Fruit fly (Drosophila melanogaster): Measurements from ENCODE around the gene Npc2b.

The Npc2b gene

DNA sequence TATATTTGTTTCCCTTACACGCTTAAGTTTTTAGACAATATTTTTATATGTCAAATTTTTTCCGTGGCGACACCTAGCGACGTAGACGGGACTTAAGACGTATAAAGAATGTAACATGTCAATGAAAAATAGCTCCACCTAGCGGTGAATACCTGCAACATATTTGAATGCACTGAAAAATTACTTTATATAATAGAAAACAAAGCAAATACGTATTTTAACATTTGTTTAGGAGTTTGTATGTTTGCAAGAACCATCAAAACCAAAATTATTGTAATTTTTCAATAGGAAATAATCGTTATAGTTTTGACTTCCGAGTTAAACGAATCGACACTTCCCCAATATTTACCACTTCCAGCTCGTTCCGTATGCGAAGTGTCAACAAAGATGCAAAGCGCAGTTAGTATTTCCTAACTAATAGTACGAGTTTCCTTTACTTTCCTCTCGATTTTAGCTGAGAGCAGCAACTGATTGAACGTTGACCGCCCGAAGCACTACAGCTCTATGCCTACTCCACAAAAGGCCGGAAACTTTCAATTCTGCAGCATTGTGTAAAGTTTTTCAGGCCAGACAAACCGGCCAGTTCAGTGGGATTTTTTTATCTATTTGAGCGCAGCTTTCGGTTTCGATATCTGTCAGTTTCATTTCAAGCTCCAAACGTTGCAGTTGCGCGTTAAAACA is at the start of gene Npc2b (continued):
- TF ChIP-seq CG4820 (GFP tag; optimal IDR thresholded peaks at IDR 0.05) (peak; percentile 34), CG7556 (GFP tag; optimal IDR thresholded peaks at IDR 0.05) (peak; percentile 53), croc (GFP tag; conservative IDR thresholded peaks at IDR 0.05) (no peak), Bteb2 (GFP tag; optimal IDR thresholded peaks at IDR 0.05) (peak; percentile 4), wor (GFP tag; IDR thresholded peaks at IDR 0.05) (no peak), maf-S (GFP tag; optimal IDR thresholded peaks at IDR 0.05) (peak; percentile 43), Dref (GFP tag; IDR thresholded peaks at IDR 0.05) (no peak), Xbp1 (GFP tag; optimal IDR thresholded peaks at IDR 0.05) (peak; percentile 85), CG3995 (GFP tag; optimal IDR thresholded peaks at IDR 0.05) (no peak), Camta (GFP tag; optimal IDR thresholded peaks at IDR 0.05) (peak; percentile 43), hth (optimal IDR thresholded peaks at IDR 0.05) (no peak), Chrac-16 (GFP tag; optimal IDR thresholded peaks at IDR 0.05) (peak; percentile 70), Abd-B (GFP tag; optimal IDR thresholded peaks at IDR 0.05) (peak; percentile 42), dan (GFP tag; IDR thresholded peaks at IDR 0.05) (no peak), Drgx (GFP tag; IDR thresholded peaks at IDR 0.05) (peak; percentile 13; the same call in 1 of the 2 replicates), tup (GFP tag; optimal IDR thresholded peaks at IDR 0.05) (no peak), gcm2 (GFP tag; optimal IDR thresholded peaks at IDR 0.05) (no peak), Oli (tag; optimal IDR thresholded peaks at IDR 0.05) (peak; percentile 27), CG30403 (GFP tag; optimal IDR thresholded peaks at IDR 0.05) (peak; percentile 75), ewg (GFP tag; optimal IDR thresholded peaks at IDR 0.05) (peak; percentile 12), CG6654 (GFP tag; optimal IDR thresholded peaks at IDR 0.05) (no peak), crol (GFP tag; IDR thresholded peaks at IDR 0.05) (no peak), CG3847 (GFP tag; IDR thresholded peaks at IDR 0.05) (peak; percentile 49; the same call in 1 of the 2 replicates), C15 (GFP tag; IDR thresholded peaks at IDR 0.05) (no peak), Dad (GFP tag; optimal IDR thresholded peaks at IDR 0.05) (peak; percentile 20), sens (GFP tag) (peak; percentile 92), CG4360 (GFP tag; IDR thresholded peaks at IDR 0.05) (0 out of 2 replicates have a peak, but pooled peaks have one; percentile 28), CG13624 (GFP tag; optimal IDR thresholded peaks at IDR 0.05) (peak; percentile 63), crc (GFP tag; optimal IDR thresholded peaks at IDR 0.05) (no peak), cg (GFP tag; optimal IDR thresholded peaks at IDR 0.05) (no peak), Nf-YB (GFP tag; optimal IDR thresholded peaks at IDR 0.05) (peak; percentile 15), CG1647 (GFP tag; optimal IDR thresholded peaks at IDR 0.05) (peak; percentile 4), CG9817 (tag; optimal IDR thresholded peaks at IDR 0.05) (peak; percentile 62), ssp (GFP tag; IDR thresholded peaks at IDR 0.05) (no peak), mirr (GFP tag; optimal IDR thresholded peaks at IDR 0.05) (no peak), CG1792 (GFP tag; optimal IDR thresholded peaks at IDR 0.05) (no peak), CG17802 (tag; optimal IDR thresholded peaks at IDR 0.05) (peak; percentile 39), NfI (GFP tag; optimal IDR thresholded peaks at IDR 0.05) (peak; percentile 70), CG6272 (GFP tag; IDR thresholded peaks at IDR 0.05) (0 out of 2 replicates have a peak, but pooled peaks have one; percentile 30), slp2 (GFP tag; optimal IDR thresholded peaks at IDR 0.05) (no peak), Sin3A (optimal IDR thresholded peaks at IDR 0.05) (no peak), CG6854 (GFP tag; optimal IDR thresholded peaks at IDR 0.05) (no peak), vfl (GFP tag; optimal IDR thresholded peaks at IDR 0.05) (peak; percentile 20), hkb (optimal IDR thresholded peaks at IDR 0.05) (no peak), hkb (GFP tag; IDR thresholded peaks at IDR 0.05) (peak; percentile 59), jing (GFP tag; optimal IDR thresholded peaks at IDR 0.05) (no peak), bab2 (GFP tag; optimal IDR thresholded peaks at IDR 0.05) (peak; percentile 47), HHEX (GFP tag; optimal IDR thresholded peaks at IDR 0.05) (peak; percentile 17), CG9876 (GFP tag; optimal IDR thresholded peaks at IDR 0.05) (peak; percentile 56), HLH54F (GFP tag; optimal IDR thresholded peaks at IDR 0.05) (peak; percentile 58), CG31441 (GFP tag; IDR thresholded peaks at IDR 0.05) (no peak), luna (GFP tag; optimal IDR thresholded peaks at IDR 0.05) (no peak)

Measured in whole organism, embryonic.